ENCODE assay signal across 1 fruit fly cellular context in the genomic region with DNA sequence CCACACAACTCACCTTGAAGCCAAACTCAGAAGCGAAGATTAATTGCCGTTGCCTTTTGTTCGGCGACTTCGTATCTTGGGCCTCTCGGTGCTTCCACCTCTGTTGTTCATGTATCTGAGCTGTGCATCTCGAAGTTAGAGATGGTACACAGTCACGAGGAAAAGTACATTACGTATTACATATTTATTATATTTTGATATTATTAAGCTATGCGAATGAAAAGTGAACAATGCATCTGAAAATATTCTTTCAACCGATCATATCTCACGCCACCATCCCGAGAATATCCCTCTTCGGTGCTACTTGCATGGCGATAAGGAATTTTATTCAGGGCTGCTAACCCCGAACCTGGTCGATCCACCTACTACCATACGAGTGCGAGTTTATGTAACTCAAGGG.
TF ChIP-seq lines count a peak whose summit lies in the region.

No protein-coding gene starts in this region.

TF ChIP-seq in whole organism, embryonic, 481 proteins besides CTCF, POLR2A, EP300 and RAD21 (continued from another document and continues in another):
- TF ChIP-seq eve (GFP tag; optimal IDR thresholded peaks at IDR 0.05; lab: Kevin White, UChicago) (peak in 1 of 2 experiments; percentile 65), Poxn (GFP tag; IDR thresholded peaks at IDR 0.05; lab: Robert Waterston, UW) (no peak), CG15073 (GFP tag; optimal IDR thresholded peaks at IDR 0.05; lab: Kevin White, UChicago) (no peak), NC2α (GFP tag; optimal IDR thresholded peaks at IDR 0.05; lab: Kevin White, UChicago) (no peak), Deaf1 (tag; optimal IDR thresholded peaks at IDR 0.05; lab: Kevin White, UChicago) (peak; percentile 42), CG8765 (GFP tag; IDR thresholded peaks at IDR 0.05; lab: Robert Waterston, UW) (no peak), Asciz (GFP tag; optimal IDR thresholded peaks at IDR 0.05; lab: Kevin White, UChicago) (peak; percentile 15), Mrtf (GFP tag; IDR thresholded peaks at IDR 0.05; lab: Robert Waterston, UW) (no peak), Ssrp (tag; optimal IDR thresholded peaks at IDR 0.05; lab: Kevin White, UChicago) (peak; percentile 34), Fer2 (tag; optimal IDR thresholded peaks at IDR 0.05; lab: Kevin White, UChicago) (no peak), esg (GFP tag; conservative IDR thresholded peaks at IDR 0.05; lab: Robert Waterston, UW) (no peak), B-H1 (GFP tag; IDR thresholded peaks at IDR 0.05; lab: Robert Waterston, UW) (no peak), CG18599 (GFP tag; optimal IDR thresholded peaks at IDR 0.05; lab: Kevin White, UChicago) (peak; percentile 43), CG14710 (tag; optimal IDR thresholded peaks at IDR 0.05; lab: Kevin White, UChicago) (peak; percentile 42), CG12299 (tag; optimal IDR thresholded peaks at IDR 0.05; lab: Kevin White, UChicago) (no peak), CG11560 (tag; IDR thresholded peaks at IDR 0.05; lab: Robert Waterston, UW) (no peak), CG1233 (GFP tag; optimal IDR thresholded peaks at IDR 0.05; lab: Kevin White, UChicago) (no peak), CG12942 (GFP tag; optimal IDR thresholded peaks at IDR 0.05; lab: Kevin White, UChicago) (no peak), chm (GFP tag; IDR thresholded peaks at IDR 0.05; lab: Robert Waterston, UW) (0 out of 2 replicates have a peak, but pooled peaks have one; percentile 41), tup (GFP tag; optimal IDR thresholded peaks at IDR 0.05; lab: Kevin White, UChicago) (no peak), yki (optimal IDR thresholded peaks at IDR 0.05; lab: Kevin White, UChicago) (no peak), Bgb (GFP tag; IDR thresholded peaks at IDR 0.05; lab: Robert Waterston, UW; ENCODE audit: partially characterized antibody) (0 out of 2 replicates have a peak, but pooled peaks have one; percentile 30), CG13894 (tag; optimal IDR thresholded peaks at IDR 0.05; lab: Kevin White, UChicago) (no peak), CG12391 (tag; optimal IDR thresholded peaks at IDR 0.05; lab: Kevin White, UChicago) (peak; percentile 45), CG4707 (GFP tag; optimal IDR thresholded peaks at IDR 0.05; lab: Kevin White, UChicago) (no peak), HLH54F (GFP tag; optimal IDR thresholded peaks at IDR 0.05; lab: Kevin White, UChicago) (no peak), dmrt99B (tag; optimal IDR thresholded peaks at IDR 0.05; lab: Kevin White, UChicago) (peak; percentile 33), CG11456 (GFP tag; IDR thresholded peaks at IDR 0.05; lab: Robert Waterston, UW) (no peak), CG10565 (GFP tag; optimal IDR thresholded peaks at IDR 0.05; lab: Kevin White, UChicago) (no peak), CG7372 (GFP tag; IDR thresholded peaks at IDR 0.05; lab: Robert Waterston, UW) (0 out of 2 replicates have a peak, but pooled peaks have one; percentile 15), CG14441 (GFP tag; IDR thresholded peaks at IDR 0.05; lab: Robert Waterston, UW) (no peak), zen2 (GFP tag; IDR thresholded peaks at IDR 0.05; lab: Robert Waterston, UW; ENCODE audit: partially characterized antibody) (no peak; the same call in 2 of the 3 replicates), CkIIα-i1 (GFP tag; IDR thresholded peaks at IDR 0.05; lab: Robert Waterston, UW) (no peak), HLH4C (GFP tag; IDR thresholded peaks at IDR 0.05; lab: Robert Waterston, UW; ENCODE audit: partially characterized antibody) (0 out of 3 replicates have a peak, but pooled peaks have one; percentile 19), CG14965 (GFP tag; optimal IDR thresholded peaks at IDR 0.05; lab: Kevin White, UChicago; ENCODE audit: borderline replicate concordance) (no peak), dpn (GFP tag; optimal IDR thresholded peaks at IDR 0.05; lab: Kevin White, UChicago) (peak in 1 of 2 experiments; percentile 15), Ets97D (GFP tag; optimal IDR thresholded peaks at IDR 0.05; lab: Kevin White, UChicago) (no peak), CG4854 (GFP tag; optimal IDR thresholded peaks at IDR 0.05; lab: Kevin White, UChicago) (no peak), fu2 (GFP tag; optimal IDR thresholded peaks at IDR 0.05; lab: Kevin White, UChicago) (no peak), ab (GFP tag; optimal IDR thresholded peaks at IDR 0.05; lab: Kevin White, UChicago) (no peak), CG30403 (GFP tag; optimal IDR thresholded peaks at IDR 0.05; lab: Kevin White, UChicago) (peak; percentile 20), pan (optimal IDR thresholded peaks at IDR 0.05; lab: Kevin White, UChicago) (no peak), pan (GFP tag; optimal IDR thresholded peaks at IDR 0.05 in 1 of 2, IDR thresholded peaks at IDR 0.05 in 1 of 2) (peak in 1 of 2 experiments; percentile 10), Hmr (GFP tag; optimal IDR thresholded peaks at IDR 0.05; lab: Kevin White, UChicago) (no peak), zfh1 (GFP tag; IDR thresholded peaks at IDR 0.05; lab: Robert Waterston, UW) (peak; percentile 46; the same call in 1 of the 3 replicates), Antp (GFP tag; optimal IDR thresholded peaks at IDR 0.05; lab: Kevin White, UChicago) (no peak), CG6791 (GFP tag; IDR thresholded peaks at IDR 0.05; lab: Robert Waterston, UW; ENCODE audit: partially characterized antibody) (no peak), CG31365 (tag; optimal IDR thresholded peaks at IDR 0.05; lab: Kevin White, UChicago) (no peak), pita (GFP tag; optimal IDR thresholded peaks at IDR 0.05; lab: Kevin White, UChicago) (no peak), C15 (GFP tag; IDR thresholded peaks at IDR 0.05; lab: Robert Waterston, UW) (no peak), Spps (tag; optimal IDR thresholded peaks at IDR 0.05; lab: Kevin White, UChicago) (peak; percentile 23), jumu (GFP tag; optimal IDR thresholded peaks at IDR 0.05; lab: Kevin White, UChicago) (no peak), salm (tag; optimal IDR thresholded peaks at IDR 0.05; lab: Kevin White, UChicago) (no peak), cas (GFP tag; IDR thresholded peaks at IDR 0.05; lab: Robert Waterston, UW) (no peak), CG18476 (GFP tag; optimal IDR thresholded peaks at IDR 0.05; lab: Kevin White, UChicago) (no peak), sug (tag; optimal IDR thresholded peaks at IDR 0.05; lab: Kevin White, UChicago) (no peak), schlank (tag; optimal IDR thresholded peaks at IDR 0.05; lab: Kevin White, UChicago) (no peak), CG6765 (GFP tag; optimal IDR thresholded peaks at IDR 0.05; lab: Kevin White, UChicago) (no peak), CG3995 (GFP tag; optimal IDR thresholded peaks at IDR 0.05; lab: Kevin White, UChicago) (no peak), sd (tag; optimal IDR thresholded peaks at IDR 0.05; lab: Kevin White, UChicago) (no peak), Sry-β (GFP tag; optimal IDR thresholded peaks at IDR 0.05; lab: Kevin White, UChicago) (no peak), croc (GFP tag; conservative IDR thresholded peaks at IDR 0.05; lab: Robert Waterston, UW) (no peak), CG13296 (GFP tag; optimal IDR thresholded peaks at IDR 0.05; lab: Kevin White, UChicago) (peak; percentile 5), ase (GFP tag; IDR thresholded peaks at IDR 0.05; lab: Robert Waterston, UW) (no peak), Xrp1 (GFP tag; IDR thresholded peaks at IDR 0.05; lab: Robert Waterston, UW) (peak; percentile 75), CG3065 (GFP tag; optimal IDR thresholded peaks at IDR 0.05; lab: Kevin White, UChicago) (no peak), pb (GFP tag; optimal IDR thresholded peaks at IDR 0.05; lab: Kevin White, UChicago) (no peak), disco-r (GFP tag; optimal IDR thresholded peaks at IDR 0.05; lab: Kevin White, UChicago) (no peak), chif (GFP tag; optimal IDR thresholded peaks at IDR 0.05; lab: Kevin White, UChicago) (no peak), sima (GFP tag; optimal IDR thresholded peaks at IDR 0.05; lab: Kevin White, UChicago) (no peak), vvl (GFP tag; IDR thresholded peaks at IDR 0.05; lab: Robert Waterston, UW) (peak; percentile 75), CG12155 (GFP tag; optimal IDR thresholded peaks at IDR 0.05; lab: Kevin White, UChicago) (no peak), cato (GFP tag; optimal IDR thresholded peaks at IDR 0.05; lab: Kevin White, UChicago; ENCODE audit: borderline replicate concordance) (no peak), CG1602 (GFP tag; optimal IDR thresholded peaks at IDR 0.05; lab: Kevin White, UChicago) (peak; percentile 2), Hr39 (optimal IDR thresholded peaks at IDR 0.05; lab: Kevin White, UChicago) (no peak), Lim3 (GFP tag; IDR thresholded peaks at IDR 0.05; lab: Robert Waterston, UW) (no peak), CoRest (tag; optimal IDR thresholded peaks at IDR 0.05; lab: Kevin White, UChicago) (peak; percentile 26), CG17912 (GFP tag; optimal IDR thresholded peaks at IDR 0.05; lab: Kevin White, UChicago) (no peak), nerfin-1 (tag; optimal IDR thresholded peaks at IDR 0.05; lab: Kevin White, UChicago) (peak; percentile 25), CG6683 (GFP tag; optimal IDR thresholded peaks at IDR 0.05; lab: Kevin White, UChicago) (no peak), CG1647 (GFP tag; optimal IDR thresholded peaks at IDR 0.05; lab: Kevin White, UChicago) (no peak), CG9727 (GFP tag; optimal IDR thresholded peaks at IDR 0.05; lab: Kevin White, UChicago) (peak; percentile 8), luna (GFP tag; optimal IDR thresholded peaks at IDR 0.05; lab: Kevin White, UChicago) (no peak), CG14860 (GFP tag; IDR thresholded peaks at IDR 0.05; lab: Robert Waterston, UW; ENCODE audit: partially characterized antibody) (no peak), Ravus (GFP tag; IDR thresholded peaks at IDR 0.05; lab: Robert Waterston, UW) (no peak), CG6813 (GFP tag; optimal IDR thresholded peaks at IDR 0.05; lab: Kevin White, UChicago) (no peak), CG10274 (GFP tag; optimal IDR thresholded peaks at IDR 0.05; lab: Kevin White, UChicago) (no peak), tx (GFP tag; optimal IDR thresholded peaks at IDR 0.05; lab: Kevin White, UChicago) (no peak), tap (tag; optimal IDR thresholded peaks at IDR 0.05; lab: Kevin White, UChicago) (peak; percentile 37), NK7.1 (GFP tag; optimal IDR thresholded peaks at IDR 0.05; lab: Kevin White, UChicago) (no peak), slp2 (GFP tag; optimal IDR thresholded peaks at IDR 0.05; lab: Kevin White, UChicago) (no peak), CG15696 (tag; optimal IDR thresholded peaks at IDR 0.05; lab: Kevin White, UChicago) (peak; percentile 54), ranshi (GFP tag; IDR thresholded peaks at IDR 0.05; lab: Robert Waterston, UW) (no peak), jing (GFP tag; optimal IDR thresholded peaks at IDR 0.05; lab: Kevin White, UChicago) (no peak), CG4424 (GFP tag; optimal IDR thresholded peaks at IDR 0.05; lab: Kevin White, UChicago) (peak; percentile 38), emc (GFP tag; optimal IDR thresholded peaks at IDR 0.05; lab: Kevin White, UChicago) (no peak), CG2202 (tag; optimal IDR thresholded peaks at IDR 0.05; lab: Kevin White, UChicago) (peak; percentile 37), CG9437 (GFP tag; optimal IDR thresholded peaks at IDR 0.05; lab: Kevin White, UChicago) (peak; percentile 36), CG34422 (GFP tag; IDR thresholded peaks at IDR 0.05; lab: Robert Waterston, UW) (no peak; the same call in 2 of the 3 replicates), Hr78 (GFP tag; optimal IDR thresholded peaks at IDR 0.05; lab: Kevin White, UChicago) (no peak), Atf-2 (GFP tag; optimal IDR thresholded peaks at IDR 0.05; lab: Kevin White, UChicago) (no peak), Eip74EF (GFP tag; optimal IDR thresholded peaks at IDR 0.05; lab: Kevin White, UChicago) (peak in 1 of 2 experiments; percentile 5), klu (GFP tag; IDR thresholded peaks at IDR 0.05; lab: Robert Waterston, UW) (no peak), Adf1 (GFP tag; IDR thresholded peaks at IDR 0.05; lab: Robert Waterston, UW) (no peak), CG15011 (GFP tag; optimal IDR thresholded peaks at IDR 0.05; lab: Kevin White, UChicago) (no peak), B-H2 (GFP tag; optimal IDR thresholded peaks at IDR 0.05; lab: Kevin White, UChicago) (no peak), Doc2 (GFP tag; IDR thresholded peaks at IDR 0.05; lab: Robert Waterston, UW) (no peak), nmo (GFP tag; optimal IDR thresholded peaks at IDR 0.05; lab: Kevin White, UChicago) (peak; percentile 26), ftz-f1 (GFP tag; optimal IDR thresholded peaks at IDR 0.05; lab: Kevin White, UChicago) (no peak), PHDP (tag; optimal IDR thresholded peaks at IDR 0.05; lab: Kevin White, UChicago) (no peak), Sox100B (GFP tag; optimal IDR thresholded peaks at IDR 0.05; lab: Kevin White, UChicago) (peak; percentile 22), ci (GFP tag; IDR thresholded peaks at IDR 0.05; lab: Robert Waterston, UW) (peak; percentile 48; the same call in 1 of the 3 replicates), CG4820 (GFP tag; optimal IDR thresholded peaks at IDR 0.05; lab: Kevin White, UChicago) (no peak), cad (GFP tag; optimal IDR thresholded peaks at IDR 0.05; lab: Kevin White, UChicago) (no peak), gfzf (GFP tag; optimal IDR thresholded peaks at IDR 0.05; lab: Kevin White, UChicago) (no peak), CG11723 (GFP tag; optimal IDR thresholded peaks at IDR 0.05; lab: Kevin White, UChicago) (no peak), nom (GFP tag; optimal IDR thresholded peaks at IDR 0.05; lab: Kevin White, UChicago) (peak; percentile 76), Neu2 (GFP tag; optimal IDR thresholded peaks at IDR 0.05; lab: Kevin White, UChicago; ENCODE audit: borderline replicate concordance) (no peak), H15 (GFP tag; IDR thresholded peaks at IDR 0.05; lab: Robert Waterston, UW) (no peak), gcm (GFP tag; optimal IDR thresholded peaks at IDR 0.05; lab: Kevin White, UChicago) (peak; percentile 10), pum (GFP tag; optimal IDR thresholded peaks at IDR 0.05; lab: Kevin White, UChicago) (no peak), Gug (GFP tag; IDR thresholded peaks at IDR 0.05; lab: Robert Waterston, UW) (no peak), scrt (GFP tag; optimal IDR thresholded peaks at IDR 0.05; lab: Kevin White, UChicago) (peak; percentile 9), Stat92E (GFP tag; optimal IDR thresholded peaks at IDR 0.05; lab: Kevin White, UChicago) (no peak), bigmax (GFP tag; optimal IDR thresholded peaks at IDR 0.05; lab: Kevin White, UChicago) (no peak), CG10979 (tag; optimal IDR thresholded peaks at IDR 0.05; lab: Kevin White, UChicago) (peak; percentile 51), dysf (GFP tag; IDR thresholded peaks at IDR 0.05; lab: Robert Waterston, UW) (no peak), CG17359 (tag; optimal IDR thresholded peaks at IDR 0.05; lab: Kevin White, UChicago) (peak; percentile 61), Drgx (GFP tag; IDR thresholded peaks at IDR 0.05; lab: Robert Waterston, UW) (no peak), CG30431 (GFP tag; optimal IDR thresholded peaks at IDR 0.05; lab: Kevin White, UChicago) (no peak)
